Worm (Caenorhabditis elegans) whole organism, mixed stage, embryonic: ENCODE data around the gene B0244.9.

ENCODE experiments used
- ceh-83 ChIP-seq: fragments of 200-800 bp; sonication (Bioruptor generic); optimal IDR thresholded peaks from 2 replicates; lab custom pipeline; 2018; ENCODE audit warnings: mild to moderate bottlenecking, missing genetic modification characterization, missing compliant biosample characterization
- elt-3 ChIP-seq: fragments of 150-350 bp; optimal IDR thresholded peaks from 2 replicates; lab custom pipeline; 2014; ENCODE audit warnings: missing biosample characterization, missing genetic modification characterization
- lsy-2 ChIP-seq: fragments of 150-350 bp; optimal IDR thresholded peaks from 2 replicates; lab custom pipeline; 2014; ENCODE audit warnings: missing biosample characterization, missing genetic modification characterization
- mep-1 ChIP-seq: fragments of 150-350 bp; optimal IDR thresholded peaks from 2 replicates; lab custom pipeline; 2017; ENCODE audit warnings: missing biosample characterization, missing genetic modification reagents, missing genetic modification characterization, inconsistent platforms
- nhr-12 ChIP-seq: fragments of 150-350 bp; optimal IDR thresholded peaks from 2 replicates; lab custom pipeline; 2014; ENCODE audit warnings: missing biosample characterization, missing genetic modification characterization
- nhr-28 ChIP-seq: fragments of 150-350 bp; optimal IDR thresholded peaks from 2 replicates; lab custom pipeline; 2014; ENCODE audit warnings: missing biosample characterization, missing genetic modification characterization
- pha-4 ChIP-seq: fragments of 150-350 bp; optimal IDR thresholded peaks from 2 replicates; lab custom pipeline; 2018; ENCODE audit warnings: missing biosample characterization, missing genetic modification reagents, missing genetic modification characterization
- sptf-1 ChIP-seq: sonication (generic microtip); optimal IDR thresholded peaks from 2 replicates; lab custom pipeline; 2017; ENCODE audit warnings: mild to moderate bottlenecking, missing genetic modification characterization, moderate library complexity, missing compliant biosample characterization
- ztf-11 ChIP-seq: fragments of 150-350 bp; optimal IDR thresholded peaks from 2 replicates; lab custom pipeline; 2014; ENCODE audit warnings: missing biosample characterization, missing genetic modification characterization

DNA sequence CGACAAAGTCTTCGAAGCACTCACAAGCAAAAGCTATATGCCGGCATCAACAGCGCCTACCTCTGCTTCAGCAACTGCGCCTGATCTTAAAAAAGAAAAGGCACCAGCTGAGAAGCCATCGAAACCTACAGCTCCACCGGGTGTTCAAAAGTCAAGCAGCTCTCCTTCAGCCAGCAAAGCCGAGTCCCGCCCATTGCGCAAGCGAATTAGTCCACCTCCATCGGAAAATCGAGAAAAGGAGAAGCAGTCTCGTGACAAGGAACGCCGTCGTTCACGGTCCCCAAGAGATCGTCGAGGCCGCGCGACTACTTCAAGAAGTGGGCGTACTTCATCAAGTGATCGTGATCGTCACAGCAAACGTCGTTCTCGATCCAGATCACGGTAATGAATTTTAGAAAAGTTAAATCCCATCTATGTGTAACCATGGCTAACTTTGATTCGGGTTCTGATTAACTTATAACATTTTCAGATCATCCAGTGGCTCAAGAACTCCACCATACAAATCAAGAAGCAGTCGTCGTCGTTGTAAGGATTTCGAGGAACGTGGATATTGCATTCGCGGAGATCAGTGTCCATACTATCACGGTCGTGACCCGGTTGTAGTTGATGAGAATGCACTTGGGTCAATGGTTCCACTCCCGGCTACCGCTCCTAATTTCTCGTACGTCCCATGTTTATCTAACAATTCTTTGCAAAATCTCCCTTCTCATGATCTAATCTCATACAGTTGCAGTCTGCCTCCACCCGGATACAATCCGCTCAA is 18.8 kb downstream of the B0244.9 start:
- no peak for TF ChIP-seq pha-4
- no peak for TF ChIP-seq ztf-11
- TF ChIP-seq nhr-12 (tag; lab: Kevin White, UChicago) = no peak
- TF ChIP-seq lsy-2 (tag; lab: Kevin White, UChicago) = no peak
- TF ChIP-seq sptf-1 (tag; lab: Kevin White, UChicago) = no peak
- TF ChIP-seq elt-3 (tag; lab: Kevin White, UChicago) = no peak
- TF ChIP-seq mep-1 (tag; lab: Kevin White, UChicago) = no peak
- no peak for TF ChIP-seq nhr-28 (tag; lab: Kevin White, UChicago)
- TF ChIP-seq ceh-83 = no peak
